Fruit fly (Drosophila melanogaster): ENCODE measurements around the gene CG13972.

The CG13972 gene

DNA sequence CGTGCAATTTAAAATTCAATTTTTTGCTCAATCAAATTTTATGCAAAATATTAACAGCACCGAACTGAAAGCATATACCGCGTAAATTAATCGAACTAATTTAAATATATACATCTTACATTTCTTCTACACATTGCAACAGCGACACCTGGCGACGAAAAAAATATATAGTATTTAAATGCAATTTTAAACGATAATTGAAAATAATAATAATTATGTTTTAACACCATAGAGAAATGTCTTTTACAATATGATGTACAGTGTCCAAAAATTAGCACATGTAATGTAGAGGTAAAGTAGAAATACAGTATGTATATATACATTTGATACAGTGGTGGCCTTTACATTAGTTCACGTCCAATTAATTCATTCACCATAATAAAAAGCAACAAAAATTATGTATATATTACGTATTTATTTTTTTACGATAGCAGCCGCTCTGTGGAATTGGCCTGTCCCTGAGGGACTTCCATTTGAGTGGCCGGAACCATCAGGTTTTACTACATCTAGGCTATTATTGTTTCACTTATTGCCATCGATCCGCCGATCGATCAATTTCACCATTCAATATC is 30.4 kb upstream of the CG13972 start:
- TF ChIP-seq CG6791 (GFP tag; IDR thresholded peaks at IDR 0.05; ENCODE audit: partially characterized antibody) (peak; percentile 52; the same call in 1 of the 3 replicates), CG13624 (GFP tag; optimal IDR thresholded peaks at IDR 0.05) (no peak), en (GFP tag; optimal IDR thresholded peaks at IDR 0.05) (no peak), dmrt11E (tag; optimal IDR thresholded peaks at IDR 0.05) (no peak), Neu2 (GFP tag; optimal IDR thresholded peaks at IDR 0.05; ENCODE audit: borderline replicate concordance) (no peak), CG13287 (GFP tag; IDR thresholded peaks at IDR 0.05; ENCODE audit: partially characterized antibody) (peak; percentile 44; the same call in 1 of the 2 replicates), sna (GFP tag; IDR thresholded peaks at IDR 0.05; ENCODE audit: partially characterized antibody) (no peak), Ssrp (tag; optimal IDR thresholded peaks at IDR 0.05) (peak; percentile 9), Sox100B (GFP tag; optimal IDR thresholded peaks at IDR 0.05) (no peak), CHES-1-like (GFP tag; optimal IDR thresholded peaks at IDR 0.05) (no peak), pros (GFP tag; optimal IDR thresholded peaks at IDR 0.05) (no peak), CG17385 (GFP tag; optimal IDR thresholded peaks at IDR 0.05) (no peak), phol (tag; optimal IDR thresholded peaks at IDR 0.05) (peak; percentile 4), CrebB (tag; optimal IDR thresholded peaks at IDR 0.05) (no peak), CG9932 (GFP tag; IDR thresholded peaks at IDR 0.05) (peak; percentile 23; the same call in 1 of the 2 replicates), NK7.1 (GFP tag; optimal IDR thresholded peaks at IDR 0.05) (no peak), CG42726 (GFP tag; IDR thresholded peaks at IDR 0.05; ENCODE audit: partially characterized antibody) (0 out of 2 replicates have a peak, but pooled peaks have one; percentile 40), vnd (GFP tag; IDR thresholded peaks at IDR 0.05; ENCODE audit: partially characterized antibody) (peak; percentile 51; the same call in 1 of the 3 replicates), CG8359 (GFP tag; optimal IDR thresholded peaks at IDR 0.05; ENCODE audit: borderline replicate concordance) (no peak), Asciz (GFP tag; optimal IDR thresholded peaks at IDR 0.05) (no peak), CG2712 (tag; optimal IDR thresholded peaks at IDR 0.05) (peak; percentile 58), CG7271 (tag; optimal IDR thresholded peaks at IDR 0.05) (no peak), CG14050 (GFP tag; IDR thresholded peaks at IDR 0.05) (no peak), tna (GFP tag; IDR thresholded peaks at IDR 0.05; ENCODE audit: partially characterized antibody) (no peak), Hsf (GFP tag; optimal IDR thresholded peaks at IDR 0.05) (no peak), insv (GFP tag; optimal IDR thresholded peaks at IDR 0.05) (no peak), dysf (GFP tag; IDR thresholded peaks at IDR 0.05) (no peak), CG33213 (GFP tag; optimal IDR thresholded peaks at IDR 0.05) (no peak), crp (GFP tag; optimal IDR thresholded peaks at IDR 0.05) (no peak), nom (GFP tag; optimal IDR thresholded peaks at IDR 0.05) (no peak), CG33557 (GFP tag; optimal IDR thresholded peaks at IDR 0.05) (no peak), CG16813 (GFP tag; IDR thresholded peaks at IDR 0.05; ENCODE audit: partially characterized antibody) (peak; percentile 72), sim (GFP tag; IDR thresholded peaks at IDR 0.05) (no peak), Rfx (GFP tag; IDR thresholded peaks at IDR 0.05) (peak; percentile 23; the same call in 1 of the 2 replicates), CG11560 (tag; IDR thresholded peaks at IDR 0.05) (no peak; the same call in 2 of the 3 replicates), CG4820 (GFP tag; optimal IDR thresholded peaks at IDR 0.05) (no peak), sens (GFP tag) (peak; percentile 58), pita (GFP tag; optimal IDR thresholded peaks at IDR 0.05) (peak; percentile 22), Hmx (GFP tag; optimal IDR thresholded peaks at IDR 0.05) (no peak), MBD-R2 (GFP tag; IDR thresholded peaks at IDR 0.05) (no peak), Drgx (GFP tag; IDR thresholded peaks at IDR 0.05) (no peak), gt (GFP tag; IDR thresholded peaks at IDR 0.05) (no peak), sens-2 (GFP tag; IDR thresholded peaks at IDR 0.05) (no peak), ap (GFP tag; IDR thresholded peaks at IDR 0.05) (no peak), stwl (tag; optimal IDR thresholded peaks at IDR 0.05) (peak; percentile 56), Fer1 (GFP tag; optimal IDR thresholded peaks at IDR 0.05) (no peak), CG4360 (GFP tag; IDR thresholded peaks at IDR 0.05) (no peak), pnt (GFP tag; optimal IDR thresholded peaks at IDR 0.05) (no peak), CG14441 (GFP tag; IDR thresholded peaks at IDR 0.05) (0 out of 2 replicates have a peak, but pooled peaks have one; percentile 15)
